Worm (Caenorhabditis elegans): ENCODE data around the gene srg-1.

Gene srg-1

ce11 chrIII:6261985-6262384, 3.8 kb upstream of the srg-1 start, which contains the start of gene srg-4:
srg-4 (minus strand) TSS chrIII:6262085.
- TF ChIP-seq athp-1 (tag; optimal IDR thresholded peaks at IDR 0.05) (no peak), lin-40 (tag; optimal IDR thresholded peaks at IDR 0.05) (no peak), nfya-2 (GFP tag; IDR thresholded peaks at IDR 0.05) (no peak), ccch-3 (GFP tag; optimal IDR thresholded peaks at IDR 0.05) (no peak), B0261.1 (tag; optimal IDR thresholded peaks at IDR 0.05) (no peak), rec-8 (tag; optimal IDR thresholded peaks at IDR 0.05) (no peak), rpc-1 (optimal IDR thresholded peaks at IDR 0.05) (no peak), rpc-1 (tag; optimal IDR thresholded peaks at IDR 0.05) (no peak), ztf-3 (GFP tag; optimal IDR thresholded peaks at IDR 0.05) (no peak), C17E4.6 (GFP tag; IDR thresholded peaks at IDR 0.05) (no peak), Y53G8AR.9 (GFP tag; conservative IDR thresholded peaks at IDR 0.05) (no peak), D2030.7 (GFP tag; IDR thresholded peaks at IDR 0.05) (no peak), ceh-58 (GFP tag; IDR thresholded peaks at IDR 0.05) (no peak), gei-17 (GFP tag; optimal IDR thresholded peaks at IDR 0.05) (no peak)

ce11 chrIII:6260115-6260514, 2.0 kb upstream of the srg-1 start, which contains the start of gene srg-2:
srg-2 (minus strand) TSS chrIII:6260215.
- TF ChIP-seq lin-26 (GFP tag; IDR thresholded peaks at IDR 0.05) (no peak), mel-28 (tag; optimal IDR thresholded peaks at IDR 0.05; ENCODE audit: borderline replicate concordance) (no peak), T07F8.4 (tag; optimal IDR thresholded peaks at IDR 0.05) (no peak), aptf-2 (GFP tag; conservative IDR thresholded peaks at IDR 0.05) (no peak)

- no peak for TF ChIP-seq lin-54 (GFP tag; optimal IDR thresholded peaks at IDR 0.05)
Measured at ce11 chrIII:6256675-6257074, 1.5 kb downstream of the srg-1 start, which contains the start of gene srg-9. srg-9 (minus strand) TSS chrIII:6256775.

ce11 chrIII:6254737-6255136, 3.4 kb downstream of the srg-1 start, which contains the start of gene srg-8:
srg-8 (minus strand) TSS chrIII:6254837.
- no peak for TF ChIP-seq ztf-6 (GFP tag; IDR thresholded peaks at IDR 0.05)
- TF ChIP-seq ceh-91 (GFP tag; IDR thresholded peaks at IDR 0.05): no peak

ce11 chrIII:6251511-6251910, 6.7 kb downstream of the srg-1 start, which contains the start of gene amdh-1:
amdh-1 (plus strand) TSS chrIII:6251811.
- no peak for TF ChIP-seq B0336.3 (GFP tag; IDR thresholded peaks at IDR 0.05)
- TF ChIP-seq F39B2.1 (GFP tag; IDR thresholded peaks at IDR 0.05): no peak
- TF ChIP-seq nhr-120 (GFP tag; IDR thresholded peaks at IDR 0.05): no peak
- no peak for TF ChIP-seq nfyb-1 (GFP tag; IDR thresholded peaks at IDR 0.05)
- TF ChIP-seq ceh-79 (tag; optimal IDR thresholded peaks at IDR 0.05): no peak
- TF ChIP-seq lsy-27 (tag; optimal IDR thresholded peaks at IDR 0.05; ENCODE audit: borderline replicate concordance, insufficient read depth): no peak
- no peak for TF ChIP-seq Y79H2A.3 (GFP tag; conservative IDR thresholded peaks at IDR 0.05)
- no peak for TF ChIP-seq let-526 (GFP tag; IDR thresholded peaks at IDR 0.05)
- no peak for TF ChIP-seq lin-40 (tag; optimal IDR thresholded peaks at IDR 0.05)
- no peak for TF ChIP-seq Y67H2A.10 (GFP tag; conservative IDR thresholded peaks at IDR 0.05)
- TF ChIP-seq sea-2 (GFP tag; IDR thresholded peaks at IDR 0.05): no peak
- no peak for TF ChIP-seq him-1 (tag; optimal IDR thresholded peaks at IDR 0.05)

Data from whole organism, young adult.